Worm (Caenorhabditis elegans) whole organism, young adult: Measurements from ENCODE around the gene sre-42.

Experiments
- B0019.2 ChIP-seq: fragments of 200-800 bp; sonication (Bioruptor generic); conservative IDR thresholded peaks from 2 replicates; pipeline ENCODE4 v1.3.6; 2022; ENCODE audit warnings: missing genetic modification reagents, missing genetic modification characterization, missing compliant biosample characterization
- B0035.1 ChIP-seq: sonication (generic microtip); optimal IDR thresholded peaks from 2 replicates; lab custom pipeline; 2016; ENCODE audit warnings: missing genetic modification characterization, mild to moderate bottlenecking, missing compliant biosample characterization, missing genotype, missing genetic modification reagents
- B0336.3 ChIP-seq: fragments of 200-800 bp; sonication (Bioruptor generic); IDR thresholded peaks from 2 replicates; pipeline ENCODE4 v1.3.6; 2022; ENCODE audit warnings: missing genetic modification characterization, missing compliant biosample characterization
- F23B12.7 ChIP-seq: sonication (generic microtip); optimal IDR thresholded peaks from 2 replicates; lab custom pipeline; 2017; ENCODE audit warnings: missing genetic modification characterization, mild to moderate bottlenecking, missing compliant biosample characterization, antibody characterized with exemption, moderate library complexity; ENCODE audit not compliant: insufficient read depth
- F39B2.1 ChIP-seq: fragments of 200-800 bp; sonication (Bioruptor generic); IDR thresholded peaks from 2 replicates; pipeline ENCODE4 v1.3.6; 2022; ENCODE audit warnings: missing genetic modification reagents, missing genetic modification characterization, missing compliant biosample characterization
- F55B11.4 ChIP-seq: sonication (generic microtip); optimal IDR thresholded peaks from 2 replicates; lab custom pipeline; 2016; ENCODE audit warnings: missing compliant biosample characterization, missing genetic modification characterization, borderline replicate concordance; ENCODE audit not compliant: insufficient read depth
- Y56A3A.18 ChIP-seq: fragments of 200-800 bp; sonication (Bioruptor generic); IDR thresholded peaks from 2 replicates; pipeline ENCODE4 v1.3.6; 2022; ENCODE audit warnings: missing genetic modification reagents, missing genetic modification characterization, missing compliant biosample characterization
- Y79H2A.3 ChIP-seq: fragments of 200-800 bp; sonication (Bioruptor generic); conservative IDR thresholded peaks from 2 replicates; pipeline ENCODE4 v1.3.6; 2022; ENCODE audit warnings: missing genetic modification reagents, missing genetic modification characterization, missing compliant biosample characterization
- aptf-2 ChIP-seq: fragments of 200-800 bp; sonication (Bioruptor generic); conservative IDR thresholded peaks from 2 replicates; pipeline ENCODE4 v1.3.6; 2022; ENCODE audit warnings: missing genetic modification reagents, missing genetic modification characterization, missing compliant biosample characterization
- athp-1 ChIP-seq: sonication (generic microtip); optimal IDR thresholded peaks from 2 replicates; lab custom pipeline; 2017; ENCODE audit warnings: mild to moderate bottlenecking, missing genetic modification characterization, missing compliant biosample characterization
- attf-6 ChIP-seq: fragments of 200-800 bp; sonication (Bioruptor generic); IDR thresholded peaks from 2 replicates; pipeline ENCODE4 v1.3.6; 2022; ENCODE audit warnings: missing genetic modification reagents, missing genetic modification characterization, missing compliant biosample characterization
- ceh-100 ChIP-seq: fragments of 200-800 bp; sonication (Bioruptor generic); IDR thresholded peaks from 2 replicates; pipeline ENCODE4 v1.3.6; 2022; ENCODE audit warnings: missing genetic modification reagents, missing genetic modification characterization, missing compliant biosample characterization
- ceh-58 ChIP-seq: fragments of 200-800 bp; sonication (Bioruptor generic); IDR thresholded peaks from 2 replicates; pipeline ENCODE4 v1.3.6; 2022; ENCODE audit warnings: missing genetic modification characterization, missing compliant biosample characterization
- ceh-79 ChIP-seq: sonication (generic microtip); optimal IDR thresholded peaks from 2 replicates; lab custom pipeline; 2017; ENCODE audit warnings: mild to moderate bottlenecking, missing genetic modification characterization, missing compliant biosample characterization
- chd-7 ChIP-seq: sonication (generic microtip); optimal IDR thresholded peaks from 2 replicates; lab custom pipeline; 2016; ENCODE audit warnings: mild to moderate bottlenecking, missing genetic modification characterization, moderate library complexity, missing compliant biosample characterization
- die-1 ChIP-seq: sonication (generic microtip); optimal IDR thresholded peaks from 2 replicates; lab custom pipeline; 2016; ENCODE audit warnings: missing genotype, mild to moderate bottlenecking, missing genetic modification characterization, missing compliant biosample characterization
- egrh-3 ChIP-seq: fragments of 200-800 bp; sonication (Bioruptor generic); IDR thresholded peaks from 2 replicates; pipeline ENCODE4 v1.3.6; 2022; ENCODE audit warnings: missing genetic modification reagents, missing genetic modification characterization, missing compliant biosample characterization
- ekl-4 ChIP-seq: fragments of 200-800 bp; sonication (Bioruptor generic); IDR thresholded peaks from 2 replicates; pipeline ENCODE4 v1.3.6; 2022; ENCODE audit warnings: missing genetic modification reagents, missing genetic modification characterization, missing compliant biosample characterization
- him-1 ChIP-seq: sonication (generic microtip); optimal IDR thresholded peaks from 2 replicates; lab custom pipeline; 2016; ENCODE audit warnings: missing genotype, missing genetic modification reagents, missing genetic modification characterization, missing compliant biosample characterization
- hlh-26 ChIP-seq: fragments of 200-800 bp; sonication (Bioruptor generic); conservative IDR thresholded peaks from 2 replicates; pipeline ENCODE4 v1.3.6; 2022; ENCODE audit warnings: missing genetic modification reagents, missing genetic modification characterization, missing compliant biosample characterization
- hmg-1.2 ChIP-seq: fragments of 200-800 bp; sonication (Bioruptor generic); IDR thresholded peaks from 2 replicates; pipeline ENCODE4 v1.3.6; 2022; ENCODE audit warnings: missing genetic modification reagents, missing genetic modification characterization, missing compliant biosample characterization
- hrde-1 ChIP-seq: sonication (generic microtip); optimal IDR thresholded peaks from 2 replicates; lab custom pipeline; 2016; ENCODE audit warnings: missing genetic modification characterization, mild to moderate bottlenecking, missing compliant biosample characterization, moderate library complexity, missing genotype, missing genetic modification reagents, borderline replicate concordance
- let-526 ChIP-seq: fragments of 200-800 bp; sonication (Bioruptor generic); IDR thresholded peaks from 2 replicates; pipeline ENCODE4 v1.3.6; 2022; ENCODE audit warnings: missing genetic modification reagents, missing genetic modification characterization, missing compliant biosample characterization
- lin-26 ChIP-seq: fragments of 200-800 bp; sonication (Bioruptor generic); IDR thresholded peaks from 2 replicates; pipeline ENCODE4 v1.3.6; 2022; ENCODE audit warnings: missing genetic modification reagents, missing genetic modification characterization, missing compliant biosample characterization
- lin-35 ChIP-seq, 3 experiments: fragments of 150-350 bp in 2 of 3; sonication (generic microtip) in 1 of 3; optimal IDR thresholded peaks; 2 replicates each; lab custom pipeline; 2014 to 2018; ENCODE audit warnings: missing biosample characterization in 3 of 3, missing genetic modification characterization in 3 of 3, missing genetic modification reagents in 3 of 3
- lin-54 ChIP-seq: fragments of 200-800 bp; sonication (Bioruptor generic); optimal IDR thresholded peaks from 2 replicates; lab custom pipeline; 2018; ENCODE audit warnings: mild to moderate bottlenecking, missing genetic modification characterization, missing compliant biosample characterization
- madf-6 ChIP-seq: fragments of 200-800 bp; sonication (Bioruptor generic); IDR thresholded peaks from 2 replicates; pipeline ENCODE4 v1.3.6; 2022; ENCODE audit warnings: missing genetic modification reagents, missing genetic modification characterization, missing compliant biosample characterization
- mes-4 ChIP-seq: sonication (generic microtip); optimal IDR thresholded peaks from 2 replicates; lab custom pipeline; 2016; ENCODE audit warnings: missing genotype, missing genetic modification characterization, missing compliant biosample characterization
- nhr-179 ChIP-seq: sonication (generic microtip); optimal IDR thresholded peaks from 2 replicates; lab custom pipeline; 2016; ENCODE audit warnings: mild to moderate bottlenecking, missing genetic modification characterization, missing compliant biosample characterization
- pbrm-1 ChIP-seq: fragments of 200-800 bp; sonication (Bioruptor generic); IDR thresholded peaks from 2 replicates; pipeline ENCODE4 v1.3.6; 2022; ENCODE audit warnings: missing genetic modification reagents, missing genetic modification characterization, missing compliant biosample characterization
- pha-4 ChIP-seq: fragments of 150-350 bp; sonication (generic microtip); optimal IDR thresholded peaks from 2 replicates; lab custom pipeline; 2014; ENCODE audit warnings: missing biosample characterization, missing genetic modification reagents, missing genetic modification characterization
- rcor-1 ChIP-seq: fragments of 200-800 bp; sonication (Bioruptor generic); IDR thresholded peaks from 2 replicates; pipeline ENCODE4 v1.3.6; 2022; ENCODE audit warnings: missing genetic modification reagents, missing genetic modification characterization, missing compliant biosample characterization
- rpc-1 ChIP-seq, 2 experiments: fragments of 150-350 bp in 1 of 2; sonication (generic microtip) in 1 of 2; optimal IDR thresholded peaks; 2 replicates each; lab custom pipeline; 2014 to 2018; ENCODE audit warnings: missing biosample characterization in 1 of 2, missing genetic modification characterization in 1 of 2, missing genetic modification reagents in 1 of 2, missing genotype in 1 of 2
- sdz-38 ChIP-seq: sonication (generic microtip); optimal IDR thresholded peaks from 2 replicates; lab custom pipeline; 2016; ENCODE audit warnings: missing genotype, missing genetic modification characterization, missing compliant biosample characterization
- snpc-1.1 ChIP-seq: sonication (generic microtip); optimal IDR thresholded peaks from 2 replicates; lab custom pipeline; 2017; ENCODE audit warnings: missing genetic modification characterization, mild to moderate bottlenecking, missing compliant biosample characterization, antibody characterized with exemption, moderate library complexity, missing genotype, missing genetic modification reagents; ENCODE audit not compliant: insufficient read depth
- snpc-3.4 ChIP-seq: sonication (generic microtip); optimal IDR thresholded peaks from 2 replicates; lab custom pipeline; 2017; ENCODE audit warnings: missing genetic modification characterization, mild to moderate bottlenecking, missing compliant biosample characterization, antibody characterized with exemption, moderate library complexity, missing genotype, missing genetic modification reagents
- snpc-4 ChIP-seq, 5 experiments: fragments of 150-350 bp in 1 of 5; sonication (generic microtip) in 4 of 5; optimal IDR thresholded peaks; 2 replicates each; lab custom pipeline; 2014 to 2018; ENCODE audit warnings: missing genetic modification characterization in 5 of 5, missing biosample characterization in 3 of 5, antibody characterized with exemption in 2 of 5, mild to moderate bottlenecking in 2 of 5, missing compliant biosample characterization in 2 of 5, missing genotype in 2 of 5, moderate library complexity in 2 of 5, missing genetic modification reagents in 1 of 5
- tbp1 ChIP-seq: fragments of 200-800 bp; sonication (Bioruptor generic); optimal IDR thresholded peaks from 2 replicates; lab custom pipeline; 2018; ENCODE audit warnings: mild to moderate bottlenecking, missing genetic modification characterization, missing compliant biosample characterization
- tbx-9 ChIP-seq: sonication (generic microtip); optimal IDR thresholded peaks from 2 replicates; lab custom pipeline; 2016; ENCODE audit warnings: borderline replicate concordance, missing genetic modification characterization, inconsistent platforms, missing compliant biosample characterization
- tlf-1 ChIP-seq: fragments of 200-800 bp; sonication (Bioruptor generic); optimal IDR thresholded peaks from 2 replicates; lab custom pipeline; 2018; ENCODE audit warnings: mild to moderate bottlenecking, missing genetic modification characterization, missing compliant biosample characterization
- zfh-2 ChIP-seq: fragments of 200-800 bp; sonication (Bioruptor generic); conservative IDR thresholded peaks from 2 replicates; pipeline ENCODE4 v1.3.6; 2022; ENCODE audit warnings: missing genetic modification reagents, missing genetic modification characterization, missing compliant biosample characterization
- ztf-18 ChIP-seq: sonication (generic microtip); optimal IDR thresholded peaks from 2 replicates; lab custom pipeline; 2016; ENCODE audit warnings: missing genotype, mild to moderate bottlenecking, missing genetic modification characterization, missing compliant biosample characterization
- ztf-26 ChIP-seq: sonication (generic microtip); optimal IDR thresholded peaks from 2 replicates; lab custom pipeline; 2017; ENCODE audit warnings: missing genetic modification characterization, missing compliant biosample characterization
- ztf-28 ChIP-seq: fragments of 200-800 bp; sonication (Bioruptor generic); IDR thresholded peaks from 2 replicates; pipeline ENCODE4 v1.3.6; 2022; ENCODE audit warnings: missing genetic modification reagents, missing genetic modification characterization, missing compliant biosample characterization

sre-42 gene

DNA sequence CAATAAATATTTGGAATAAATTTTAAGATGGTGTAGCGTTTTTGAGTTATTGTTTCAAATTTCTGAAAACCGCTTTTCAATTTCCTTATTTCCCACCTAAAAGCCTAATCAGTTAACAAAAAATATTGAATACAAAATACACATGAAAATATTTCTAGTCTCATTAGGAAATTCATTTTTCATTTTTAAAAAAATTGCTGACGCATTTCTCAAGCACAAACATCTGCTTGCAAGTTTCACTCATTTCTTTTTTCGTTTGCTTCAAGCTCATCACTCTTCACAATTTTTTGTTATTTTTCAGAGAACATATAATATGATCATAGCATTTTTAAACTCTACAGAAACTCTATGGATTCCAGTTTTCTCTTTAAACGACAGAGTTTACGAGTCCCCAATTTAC lies 1.3 kb upstream of the sre-42 start, which contains the start of gene sre-41:
sre-41 (plus strand) TSS at position 301 of the 400 bp plus-strand sequence.
- TF ChIP-seq aptf-2 (no peak), hrde-1 (tag; lab: Kevin White, UChicago) (no peak), ztf-28 (GFP tag; lab: Robert Waterston, UW) (no peak), B0019.2 (GFP tag; lab: Robert Waterston, UW) (no peak), attf-6 (GFP tag; lab: Robert Waterston, UW) (no peak), F55B11.4 (tag; lab: Kevin White, UChicago) (no peak), tlf-1 (GFP tag; lab: Kevin White, UChicago) (no peak), snpc-4 (GFP tag; optimal IDR thresholded peaks at IDR 0.05; lab: Kevin White, UChicago) (no peak), snpc-4 (tag; optimal IDR thresholded peaks at IDR 0.05; lab: Kevin White, UChicago) (no peak), hlh-26 (GFP tag; lab: Robert Waterston, UW) (no peak), B0035.1 (tag; lab: Kevin White, UChicago) (no peak), hmg-1.2 (GFP tag; lab: Robert Waterston, UW) (no peak), sdz-38 (no peak), nhr-179 (no peak), tbx-9 (tag; lab: Kevin White, UChicago) (no peak)

- TF ChIP-seq ceh-100 (no peak), lin-54 (GFP tag; lab: Kevin White, UChicago) (no peak), ztf-26 (no peak), pbrm-1 (no peak), ekl-4 (GFP tag; lab: Robert Waterston, UW) (no peak), snpc-4 (GFP tag; optimal IDR thresholded peaks at IDR 0.05; lab: Kevin White, UChicago) (no peak), snpc-4 (tag; optimal IDR thresholded peaks at IDR 0.05; lab: Kevin White, UChicago) (no peak), sdz-38 (no peak), snpc-3.4 (tag; lab: Kevin White, UChicago) (no peak), F23B12.7 (tag; lab: Kevin White, UChicago) (no peak), mes-4 (no peak), madf-6 (no peak), pha-4 (tag; lab: Kevin White, UChicago) (no peak), snpc-1.1 (tag; lab: Kevin White, UChicago) (no peak), die-1 (no peak), Y79H2A.3 (no peak), rcor-1 (no peak), nhr-179 (no peak), ceh-58 (no peak)
These were observed 806 bp upstream of the sre-42 start for ce11 chrII:12387487-12387886.

ce11 chrII:12385815-12386214 lies 866 bp downstream of the sre-42 start:
- TF ChIP-seq F39B2.1 (GFP tag; lab: Robert Waterston, UW): no peak
- no peak for TF ChIP-seq chd-7 (tag; lab: Kevin White, UChicago)
- no peak for TF ChIP-seq lin-26
- no peak for TF ChIP-seq Y56A3A.18
- no peak for TF ChIP-seq ztf-18 (tag; lab: Kevin White, UChicago)
- no peak for TF ChIP-seq F23B12.7 (tag; lab: Kevin White, UChicago)
- TF ChIP-seq rcor-1: no peak
- TF ChIP-seq him-1 (tag; lab: Kevin White, UChicago): no peak
- no peak for TF ChIP-seq F55B11.4 (tag; lab: Kevin White, UChicago)
- no peak for TF ChIP-seq ceh-79
- no peak for TF ChIP-seq B0035.1 (tag; lab: Kevin White, UChicago)
- no peak for TF ChIP-seq tbp1 (GFP tag; lab: Kevin White, UChicago)
- TF ChIP-seq egrh-3 (GFP tag; lab: Robert Waterston, UW): peak; percentile 31; the same call in 1 of the 2 replicates
- TF ChIP-seq B0336.3 (GFP tag; lab: Robert Waterston, UW): no peak
- peak; percentile 86 for TF ChIP-seq zfh-2 (GFP tag; lab: Robert Waterston, UW)
- no peak for TF ChIP-seq lin-54 (GFP tag; lab: Kevin White, UChicago)
- TF ChIP-seq rpc-1 (optimal IDR thresholded peaks at IDR 0.05; lab: Kevin White, UChicago): no peak
- TF ChIP-seq rpc-1 (tag; optimal IDR thresholded peaks at IDR 0.05; lab: Kevin White, UChicago): peak; percentile 8
- TF ChIP-seq athp-1 (tag; lab: Kevin White, UChicago): no peak
- no peak for TF ChIP-seq lin-35 (GFP tag; optimal IDR thresholded peaks at IDR 0.05; lab: Kevin White, UChicago)
- TF ChIP-seq snpc-4 (GFP tag; optimal IDR thresholded peaks at IDR 0.05; lab: Kevin White, UChicago): peak; percentile 21
- TF ChIP-seq snpc-4 (tag; optimal IDR thresholded peaks at IDR 0.05; lab: Kevin White, UChicago): peak in 3 of 4 experiments; percentile 28 to 90 (median 84)
- no peak for TF ChIP-seq madf-6
- peak; percentile 17; the same call in 1 of the 2 replicates for TF ChIP-seq hmg-1.2 (GFP tag; lab: Robert Waterston, UW)
- TF ChIP-seq let-526 (GFP tag; lab: Robert Waterston, UW): no peak
